Worm (Caenorhabditis elegans) whole organism, L1 larva: ENCODE measurements around the gene C01G5.9.

ENCODE experiments used
- C04F5.9 ChIP-seq: sonication (generic microtip); optimal IDR thresholded peaks from 2 replicates; lab custom pipeline; 2016; ENCODE audit warnings: missing genetic modification characterization, missing compliant biosample characterization
- C16A3.4 ChIP-seq: fragments of 150-350 bp; optimal IDR thresholded peaks from 2 replicates; lab custom pipeline; 2014; ENCODE audit warnings: missing biosample characterization, missing genetic modification characterization
- C34B4.2 ChIP-seq: sonication (generic microtip); optimal IDR thresholded peaks from 2 replicates; lab custom pipeline; 2017; ENCODE audit warnings: mild to moderate bottlenecking, missing genetic modification characterization, missing compliant biosample characterization
- Y116A8C.19 ChIP-seq: sonication (generic microtip); optimal IDR thresholded peaks from 2 replicates; lab custom pipeline; 2016; ENCODE audit warnings: missing compliant biosample characterization, missing genetic modification characterization, borderline replicate concordance
- aha-1 ChIP-seq: fragments of 150-350 bp; optimal IDR thresholded peaks from 2 replicates; lab custom pipeline; 2014; ENCODE audit warnings: missing biosample characterization, missing genetic modification characterization
- alr-1 ChIP-seq: fragments of 200-800 bp; sonication (Bioruptor generic); optimal IDR thresholded peaks from 2 replicates; lab custom pipeline; 2018; ENCODE audit warnings: borderline replicate concordance, mild to moderate bottlenecking, missing genetic modification characterization, missing compliant biosample characterization
- aly-2 ChIP-seq: fragments of 150-350 bp; optimal IDR thresholded peaks from 2 replicates; lab custom pipeline; 2014; ENCODE audit warnings: missing biosample characterization, missing genetic modification characterization
- blmp-1 ChIP-seq: fragments of 150-350 bp; optimal IDR thresholded peaks from 2 replicates; lab custom pipeline; 2014; ENCODE audit warnings: missing biosample characterization, missing genetic modification characterization
- ceh-82 ChIP-seq, 3 experiments: fragments of 150-350 bp in 1 of 3; sonication (generic microtip) in 2 of 3; optimal IDR thresholded peaks; 2 replicates each; lab custom pipeline; 2014 to 2017; ENCODE audit warnings: missing biosample characterization in 3 of 3, missing genetic modification characterization in 3 of 3
- ceh-90 ChIP-seq: sonication (generic microtip); optimal IDR thresholded peaks from 2 replicates; lab custom pipeline; 2016; ENCODE audit warnings: missing genetic modification characterization, missing compliant biosample characterization
- dsc-1 ChIP-seq: sonication (generic microtip); optimal IDR thresholded peaks from 2 replicates; lab custom pipeline; 2016; ENCODE audit warnings: mild to moderate bottlenecking, missing genetic modification characterization, missing compliant biosample characterization
- efl-3 ChIP-seq: fragments of 200-800 bp; sonication (Bioruptor generic); optimal IDR thresholded peaks from 2 replicates; lab custom pipeline; 2018; ENCODE audit warnings: mild to moderate bottlenecking, missing genetic modification characterization, missing compliant biosample characterization
- elt-2 ChIP-seq: sonication (generic microtip); optimal IDR thresholded peaks from 2 replicates; lab custom pipeline; 2016; ENCODE audit warnings: missing genetic modification characterization, mild to moderate bottlenecking, inconsistent platforms, missing compliant biosample characterization, missing genetic modification reagents
- ets-5 ChIP-seq: fragments of 200-800 bp; sonication (Bioruptor generic); IDR thresholded peaks from 2 replicates; pipeline ENCODE4 v1.3.6; 2022; ENCODE audit warnings: missing genetic modification characterization, missing compliant biosample characterization
- fos-1 ChIP-seq: fragments of 150-350 bp; optimal IDR thresholded peaks from 2 replicates; lab custom pipeline; 2014; ENCODE audit warnings: missing biosample characterization, missing genetic modification characterization
- hlh-4 ChIP-seq: sonication (generic microtip); optimal IDR thresholded peaks from 2 replicates; lab custom pipeline; 2016; ENCODE audit warnings: mild to moderate bottlenecking, missing genetic modification characterization, missing compliant biosample characterization
- hpl-2 ChIP-seq: fragments of 150-350 bp; optimal IDR thresholded peaks from 2 replicates; lab custom pipeline; 2014; ENCODE audit warnings: missing biosample characterization, missing genetic modification reagents, missing genetic modification characterization
- isw-1 ChIP-seq: fragments of 200-800 bp; sonication (Bioruptor generic); IDR thresholded peaks from 2 replicates; pipeline ENCODE4 v1.3.6; 2022; ENCODE audit warnings: missing genetic modification characterization, missing compliant biosample characterization
- lin-14 ChIP-seq: fragments of 200-800 bp; sonication (Bioruptor generic); optimal IDR thresholded peaks from 2 replicates; lab custom pipeline; 2018; ENCODE audit warnings: mild to moderate bottlenecking, missing genetic modification characterization, moderate library complexity, missing compliant biosample characterization
- lin-15B ChIP-seq: fragments of 150-350 bp; sonication (generic microtip); optimal IDR thresholded peaks from 3 replicates; lab custom pipeline; 2014; ENCODE audit warnings: missing biosample characterization, missing genetic modification characterization
- lir-3 ChIP-seq: sonication (generic microtip); optimal IDR thresholded peaks from 2 replicates; lab custom pipeline; 2016; ENCODE audit warnings: mild to moderate bottlenecking, missing genetic modification characterization, moderate library complexity, missing compliant biosample characterization; ENCODE audit not compliant: poor library complexity
- mep-1 ChIP-seq: fragments of 150-350 bp; optimal IDR thresholded peaks from 2 replicates; lab custom pipeline; 2014; ENCODE audit warnings: missing biosample characterization, missing genetic modification characterization
- nhr-20 ChIP-seq: sonication (generic microtip); optimal IDR thresholded peaks from 2 replicates; lab custom pipeline; 2016; ENCODE audit warnings: mild to moderate bottlenecking, missing genetic modification characterization, missing compliant biosample characterization
- nhr-47 ChIP-seq: sonication (generic microtip); optimal IDR thresholded peaks from 2 replicates; lab custom pipeline; 2016; ENCODE audit warnings: mild to moderate bottlenecking, missing genetic modification characterization, moderate library complexity, missing compliant biosample characterization
- nhr-77 ChIP-seq: fragments of 150-350 bp; optimal IDR thresholded peaks from 2 replicates; lab custom pipeline; 2014; ENCODE audit warnings: missing biosample characterization, missing genetic modification characterization
- nhr-85 ChIP-seq: sonication (generic microtip); peaks from one replicate; lab custom pipeline; 2016; ENCODE audit warnings: missing genetic modification characterization, inconsistent platforms, missing compliant biosample characterization
- sox-4 ChIP-seq: sonication (generic microtip); optimal IDR thresholded peaks from 2 replicates; lab custom pipeline; 2016; ENCODE audit warnings: missing genetic modification characterization, missing compliant biosample characterization
- unc-130 ChIP-seq: fragments of 150-350 bp; optimal IDR thresholded peaks from 2 replicates; lab custom pipeline; 2017; ENCODE audit warnings: missing biosample characterization, missing genetic modification characterization, inconsistent platforms
- unc-98 ChIP-seq: fragments of 200-800 bp; sonication (Bioruptor generic); IDR thresholded peaks from 2 replicates; pipeline ENCODE4 v1.3.6; 2022; ENCODE audit warnings: missing genetic modification characterization, missing compliant biosample characterization
- vab-15 ChIP-seq: sonication (generic microtip); optimal IDR thresholded peaks from 2 replicates; lab custom pipeline; 2017; ENCODE audit warnings: missing genotype, mild to moderate bottlenecking, missing genetic modification characterization, missing compliant biosample characterization
- ztf-4 ChIP-seq: fragments of 150-350 bp; optimal IDR thresholded peaks from 2 replicates; lab custom pipeline; 2014; ENCODE audit warnings: missing biosample characterization, missing genetic modification characterization

The C01G5.9 gene

DNA sequence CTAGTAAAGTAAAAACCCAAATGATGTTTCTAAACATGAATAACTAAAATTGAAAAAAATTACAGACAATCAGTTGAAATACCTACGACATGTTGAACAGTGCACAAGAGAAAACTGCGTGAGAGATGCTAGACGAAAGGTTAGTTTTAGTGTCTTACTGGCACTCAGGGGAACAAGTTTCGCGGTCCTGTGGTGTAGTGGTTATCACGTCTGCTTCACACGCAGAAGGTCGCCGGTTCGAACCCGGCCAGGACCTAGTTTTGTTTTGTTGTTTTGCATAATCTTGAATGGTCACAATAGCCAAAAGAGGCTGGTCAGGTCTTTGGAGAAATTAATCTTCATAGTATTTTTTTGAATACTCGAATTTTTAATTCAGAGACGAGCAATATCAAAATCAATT lies 38.7 kb upstream of the C01G5.9 start (continued):
- TF ChIP-seq dsc-1: no peak
- no peak for TF ChIP-seq fos-1
- TF ChIP-seq lin-15B (tag; lab: Kevin White, UChicago): no peak
- TF ChIP-seq nhr-47 (tag; lab: Kevin White, UChicago): no peak
- TF ChIP-seq ceh-82 (tag; optimal IDR thresholded peaks at IDR 0.05; lab: Kevin White, UChicago): peak in 1 of 3 experiments; percentile 25
- no peak for TF ChIP-seq efl-3 (GFP tag; lab: Kevin White, UChicago)
- no peak for TF ChIP-seq ceh-90 (tag; lab: Kevin White, UChicago)
- peak; percentile 19 for TF ChIP-seq elt-2
- TF ChIP-seq alr-1 (tag; lab: Kevin White, UChicago): no peak

DNA sequence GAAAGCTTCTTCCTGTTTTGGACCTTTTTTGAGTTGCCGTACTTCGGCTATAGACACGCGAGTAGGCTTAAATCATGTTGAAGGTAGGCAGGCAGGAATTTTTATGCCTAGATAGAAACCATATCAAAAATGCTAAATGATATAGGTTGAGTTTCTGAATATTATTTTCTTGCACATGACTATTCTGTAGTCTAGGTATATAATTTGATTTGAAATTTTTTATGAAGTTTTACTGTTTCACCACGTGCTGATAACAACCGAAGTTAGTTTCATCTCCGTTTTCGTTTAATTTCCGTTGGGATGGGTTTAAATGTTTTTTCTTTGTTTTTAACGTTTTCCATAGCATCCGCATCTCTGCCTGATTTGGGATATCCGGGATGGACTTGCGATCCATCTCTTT lies 32.6 kb upstream of the C01G5.9 start, which contains the start of gene Y73B6BL.37:
Gene Y73B6BL.37, plus strand, starts transcription at position 301 of the 400 bp plus-strand sequence.
- TF ChIP-seq nhr-20 (tag; lab: Kevin White, UChicago) (no peak), C34B4.2 (tag; lab: Kevin White, UChicago) (no peak), aly-2 (no peak), dsc-1 (no peak)

ce11 chrIV:6491915-6492314 lies 27.8 kb upstream of the C01G5.9 start:
- TF ChIP-seq blmp-1 (tag; lab: Kevin White, UChicago) (peak; percentile 11), sox-4 (tag; lab: Kevin White, UChicago) (no peak), lir-3 (tag; lab: Kevin White, UChicago) (no peak), nhr-85 (tag; lab: Kevin White, UChicago) (peak; percentile 77), lin-14 (GFP tag; lab: Kevin White, UChicago) (peak; percentile 61)

- no peak for TF ChIP-seq alr-1 (tag; lab: Kevin White, UChicago)
- no peak for TF ChIP-seq ets-5 (GFP tag; lab: Robert Waterston, UW)
- no peak for TF ChIP-seq aha-1 (tag; lab: Kevin White, UChicago)
- TF ChIP-seq hlh-4: no peak
- TF ChIP-seq lin-15B (tag; lab: Kevin White, UChicago): no peak
- TF ChIP-seq fos-1: no peak
Measured at ce11 chrIV:6493299-6493698, 26.4 kb upstream of the C01G5.9 start, which contains the start of gene Y73B6BL.44. Y73B6BL.44 (plus strand) TSS chrIV:6493599.

- TF ChIP-seq nhr-85 (tag; lab: Kevin White, UChicago) (peak; percentile 76), vab-15 (tag; lab: Kevin White, UChicago) (no peak), mep-1 (tag; lab: Kevin White, UChicago) (peak; percentile 7), lin-14 (GFP tag; lab: Kevin White, UChicago) (peak; percentile 22), Y116A8C.19 (tag; lab: Kevin White, UChicago) (no peak), unc-130 (tag; lab: Kevin White, UChicago) (no peak), ztf-4 (no peak), C16A3.4 (no peak), isw-1 (GFP tag; lab: Robert Waterston, UW) (no peak), C04F5.9 (tag; lab: Kevin White, UChicago) (no peak), sox-4 (tag; lab: Kevin White, UChicago) (no peak), hpl-2 (no peak), ceh-82 (tag; optimal IDR thresholded peaks at IDR 0.05; lab: Kevin White, UChicago) (no peak)
- TF ChIP-seq, all 84 proteins: peak for 3
Measured at ce11 chrIV:6496103-6496502, 23.6 kb upstream of the C01G5.9 start.

DNA sequence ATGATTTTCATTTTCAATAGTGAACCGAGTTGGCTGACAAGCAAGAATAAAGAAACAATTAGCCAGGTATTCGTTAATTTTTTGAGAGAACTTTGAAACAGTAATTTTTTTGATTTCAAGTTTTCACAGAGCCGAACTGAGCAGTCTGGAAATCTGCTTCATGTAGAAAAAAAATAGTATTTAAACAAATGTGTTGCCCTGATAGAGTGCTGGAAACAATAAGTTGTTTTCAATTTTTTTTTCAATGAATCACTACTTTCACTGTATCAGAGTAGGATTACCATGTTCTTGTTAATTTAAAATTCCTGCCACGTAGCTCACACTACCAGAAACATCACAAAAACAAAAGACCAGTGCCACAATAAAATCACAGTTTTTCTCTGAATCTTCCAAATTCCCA lies 19.3 kb upstream of the C01G5.9 start:
- TF ChIP-seq nhr-77 (tag; lab: Kevin White, UChicago) (no peak), unc-98 (GFP tag; lab: Robert Waterston, UW) (no peak)
